Fruit fly (Drosophila melanogaster) whole organism: Measurements from ENCODE around the gene CG7829.

Source experiments
- Dll ChIP-seq: fragments of >200 bp; optimal IDR thresholded peaks from 2 replicates; lab custom pipeline; 2017
- pan ChIP-seq: fragments of >200 bp; optimal IDR thresholded peaks from 2 replicates; lab custom pipeline; 2017
- psq ChIP-seq: fragments of >200 bp; optimal IDR thresholded peaks from 2 replicates; lab custom pipeline; 2017
- usp ChIP-seq: fragments of >200 bp; optimal IDR thresholded peaks from 2 replicates; lab custom pipeline; 2017; ENCODE audit warnings: missing biosample characterization, missing genetic modification characterization, mixed read lengths

DNA sequence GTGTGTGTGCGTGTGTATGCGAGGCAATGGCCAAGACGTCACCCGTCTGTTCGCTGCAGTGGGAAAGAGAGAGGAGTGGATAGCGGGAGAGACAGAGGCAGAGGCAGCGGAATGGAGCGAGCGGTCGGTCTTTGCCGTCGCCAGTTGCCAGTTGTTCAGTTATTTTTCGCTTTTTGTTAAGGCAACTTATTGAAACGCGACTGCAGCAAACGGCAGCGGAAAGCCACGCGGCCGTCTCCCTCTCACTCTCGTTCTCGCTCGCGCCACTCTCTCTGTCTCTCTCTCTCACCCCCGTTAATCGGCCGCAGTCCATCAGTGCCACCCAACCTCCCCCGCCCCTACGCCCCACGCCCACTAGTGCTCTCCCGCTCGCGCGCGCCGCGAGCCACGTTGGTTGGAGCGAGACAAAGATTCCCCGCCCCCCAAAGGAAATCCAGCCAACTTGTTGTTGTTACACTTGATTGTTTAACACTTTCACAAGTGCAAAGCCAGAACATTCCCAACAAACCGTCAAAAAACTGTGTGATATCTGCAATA lies 44.7 kb downstream of the CG7829 start:
- TF ChIP-seq usp (GFP tag; lab: Kevin White, UChicago) (no peak), psq (lab: Kevin White, UChicago) (no peak), pan (lab: Kevin White, UChicago) (no peak), Dll (peak; percentile 88)
